Worm (Caenorhabditis elegans) whole organism, L4/young adult: ENCODE data around the gene F33C8.2.
A peak's percentile ranks its signal among the peaks of the same experiment; 100 is the strongest.

Experiments used
- W03F9.2 ChIP-seq: fragments of 150-350 bp; optimal IDR thresholded peaks from 2 replicates; lab custom pipeline; 2014; ENCODE audit warnings: missing biosample characterization, missing genetic modification characterization
- dao-5 ChIP-seq: sonication (generic microtip); optimal IDR thresholded peaks from 2 replicates; lab custom pipeline; 2016; ENCODE audit warnings: missing genotype, missing genetic modification characterization, moderate library complexity, missing compliant biosample characterization
- him-1 ChIP-seq: sonication (generic microtip); optimal IDR thresholded peaks from 2 replicates; lab custom pipeline; 2016; ENCODE audit warnings: missing genotype, missing genetic modification reagents, missing genetic modification characterization, missing compliant biosample characterization

F33C8.2 gene

DNA sequence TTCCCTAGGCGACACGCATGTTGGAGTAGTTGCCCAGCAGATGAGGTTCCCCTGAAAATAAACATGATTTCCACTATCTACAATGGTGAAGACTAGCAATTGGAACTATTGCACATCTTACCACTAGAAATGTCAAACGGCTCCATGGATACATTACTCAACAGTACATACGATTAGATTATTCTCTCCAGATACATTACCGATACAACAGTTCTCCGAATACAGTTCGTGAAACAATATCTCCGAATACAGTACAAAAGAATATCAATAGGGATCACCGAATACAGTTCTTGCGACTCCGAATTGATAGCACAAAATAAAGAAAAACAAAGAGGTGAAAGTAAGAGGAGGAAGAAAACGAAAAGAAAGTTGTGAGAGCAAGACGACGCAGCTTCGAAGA, 22.6 kb downstream of the F33C8.2 start, which contains the start of gene C05G5.7:
TSS of gene C05G5.7 (minus strand) at position 1 of the 400 bp plus-strand sequence.
- TF ChIP-seq dao-5 (tag; lab: Kevin White, UChicago): no peak
- TF ChIP-seq him-1 (tag; lab: Kevin White, UChicago): no peak
- no peak for TF ChIP-seq W03F9.2 (tag; lab: Kevin White, UChicago)

- TF ChIP-seq him-1 (tag; lab: Kevin White, UChicago): no peak
- no peak for TF ChIP-seq dao-5 (tag; lab: Kevin White, UChicago)
- TF ChIP-seq W03F9.2 (tag; lab: Kevin White, UChicago): no peak
Observed at ce11 chrX:14744496-14744895, 23.3 kb downstream of the F33C8.2 start.

DNA sequence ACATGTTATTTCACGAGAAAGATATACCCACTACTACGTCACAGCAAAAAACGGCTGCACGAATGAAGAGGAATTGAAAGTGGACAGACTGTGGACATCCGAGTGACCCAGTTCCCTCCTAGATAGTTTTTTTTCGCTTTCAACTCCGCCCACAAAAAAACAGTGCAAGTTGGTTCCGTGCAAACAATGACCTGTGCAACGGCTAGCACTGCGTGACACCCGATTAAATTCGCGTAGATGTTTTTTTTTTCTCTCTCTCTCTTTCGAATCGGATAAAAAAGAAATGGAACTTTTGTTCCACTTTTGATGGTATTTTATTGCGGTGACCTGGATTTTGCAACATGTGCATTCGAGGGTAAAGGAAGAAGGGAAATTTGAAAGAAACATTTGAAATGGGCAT, 24.0 kb downstream of the F33C8.2 start:
- TF ChIP-seq W03F9.2 (tag; lab: Kevin White, UChicago) (no peak), dao-5 (tag; lab: Kevin White, UChicago) (no peak), him-1 (tag; lab: Kevin White, UChicago) (no peak)

DNA sequence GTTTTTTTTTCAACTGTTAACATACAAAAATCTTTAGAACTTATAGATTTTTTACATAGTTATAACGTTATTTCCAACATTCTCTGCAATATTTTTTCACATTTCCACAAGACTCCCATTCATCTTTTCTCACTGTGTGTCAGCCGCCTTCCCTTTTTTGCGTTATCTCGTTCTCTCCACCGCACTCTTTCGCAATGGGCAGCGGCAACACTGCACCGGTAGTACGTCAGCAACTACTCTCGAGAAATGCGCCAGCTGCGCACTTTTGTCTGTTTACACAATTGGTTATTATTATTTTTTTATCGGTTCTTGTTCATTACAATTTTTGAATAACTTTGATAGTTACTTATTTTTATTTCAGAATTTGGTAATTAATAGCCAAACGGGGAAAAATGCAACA, 25.8 kb downstream of the F33C8.2 start, which contains the start of gene C05G5.2:
TSS of gene C05G5.2 (plus strand) at position 356 of the 400 bp plus-strand sequence.
- TF ChIP-seq W03F9.2 (tag; lab: Kevin White, UChicago) (peak; percentile 95), dao-5 (tag; lab: Kevin White, UChicago) (no peak), him-1 (tag; lab: Kevin White, UChicago) (peak; percentile 82)

DNA sequence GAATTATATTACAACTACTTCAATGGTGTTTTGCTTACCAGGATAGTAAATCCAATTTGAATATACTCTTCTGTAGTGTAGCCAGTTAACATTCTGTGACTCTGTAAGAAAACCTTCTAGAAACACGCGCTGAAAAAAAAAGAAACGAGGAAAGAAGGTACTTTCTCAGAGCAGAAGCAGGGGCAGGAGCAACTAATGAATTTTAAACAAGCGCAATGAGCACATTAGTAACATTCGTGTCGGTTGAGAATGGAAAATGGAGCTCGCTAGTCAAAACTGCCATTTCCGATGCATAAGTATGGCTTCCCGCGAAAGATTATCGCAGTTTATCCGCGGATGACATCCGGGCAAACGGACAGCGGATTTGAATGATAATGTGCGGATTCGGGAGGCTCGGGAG, 30.7 kb downstream of the F33C8.2 start, which contains the start of gene C05G5.3:
TSS of gene C05G5.3 (minus strand) at position 101 of the 400 bp plus-strand sequence.
- no peak for TF ChIP-seq dao-5 (tag; lab: Kevin White, UChicago)

DNA sequence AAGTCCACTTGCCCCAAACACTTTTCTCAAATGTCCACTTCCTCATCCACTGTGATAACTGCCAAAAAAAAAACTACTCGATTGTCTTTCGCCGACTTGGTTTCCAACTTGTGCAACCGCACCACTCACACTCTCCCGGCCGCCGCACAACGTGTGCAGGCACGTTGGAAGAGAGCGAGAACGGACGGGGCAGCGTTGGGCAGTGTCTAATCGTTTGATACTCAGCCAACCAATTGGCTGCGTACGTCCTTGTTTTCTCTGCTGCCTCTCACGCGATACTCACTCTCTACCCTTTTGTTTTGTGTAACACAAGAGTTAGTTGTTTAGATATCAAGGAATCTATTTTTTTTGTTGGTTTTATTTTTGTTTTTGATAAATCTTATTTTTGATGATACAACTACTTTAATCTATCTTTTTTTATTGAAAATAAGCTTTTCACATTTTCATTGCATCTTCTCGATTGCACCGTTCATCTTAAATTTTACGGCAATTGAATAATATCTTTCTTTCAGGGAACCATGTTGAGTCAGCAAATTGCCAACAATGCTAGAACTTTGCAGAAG, 32.4 kb downstream of the F33C8.2 start, which contains the start of gene sucl-1:
TSS of gene sucl-1 (plus strand) at position 513 of the 563 bp plus-strand sequence.
- TF ChIP-seq him-1 (tag; lab: Kevin White, UChicago): peak; percentile 11
- TF ChIP-seq dao-5 (tag; lab: Kevin White, UChicago): no peak
- peak; percentile 65 for TF ChIP-seq W03F9.2 (tag; lab: Kevin White, UChicago)

ce11 chrX:14755847-14756246, 34.6 kb downstream of the F33C8.2 start:
- TF ChIP-seq him-1 (tag; lab: Kevin White, UChicago): no peak
- TF ChIP-seq dao-5 (tag; lab: Kevin White, UChicago): no peak
- TF ChIP-seq W03F9.2 (tag; lab: Kevin White, UChicago): no peak

DNA sequence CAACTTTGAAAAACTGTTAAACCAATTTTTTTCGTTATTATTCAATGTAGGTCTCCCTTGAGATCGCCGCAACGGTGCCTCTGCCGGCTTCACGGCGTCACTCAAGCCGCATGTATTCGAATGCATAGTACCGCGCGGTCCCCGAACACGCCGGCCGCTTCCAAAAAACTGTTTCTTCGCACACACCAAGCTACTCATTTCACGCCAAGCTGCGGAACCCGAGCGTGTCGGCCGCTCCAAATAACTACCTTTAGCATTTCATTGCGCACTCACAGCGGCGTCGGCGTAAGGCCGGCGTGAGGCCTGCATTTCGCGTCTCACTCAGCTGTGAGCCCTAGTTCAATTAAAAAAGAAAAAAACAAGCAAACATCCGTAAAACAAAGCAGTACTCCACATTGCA, 35.4 kb downstream of the F33C8.2 start:
- TF ChIP-seq W03F9.2 (tag; lab: Kevin White, UChicago): no peak
- TF ChIP-seq him-1 (tag; lab: Kevin White, UChicago): no peak
- TF ChIP-seq dao-5 (tag; lab: Kevin White, UChicago): no peak

- TF ChIP-seq W03F9.2 (tag; lab: Kevin White, UChicago) (no peak), dao-5 (tag; lab: Kevin White, UChicago) (no peak), him-1 (tag; lab: Kevin White, UChicago) (no peak)
Observed at ce11 chrX:14757641-14758220, 36.5 kb downstream of the F33C8.2 start.

DNA sequence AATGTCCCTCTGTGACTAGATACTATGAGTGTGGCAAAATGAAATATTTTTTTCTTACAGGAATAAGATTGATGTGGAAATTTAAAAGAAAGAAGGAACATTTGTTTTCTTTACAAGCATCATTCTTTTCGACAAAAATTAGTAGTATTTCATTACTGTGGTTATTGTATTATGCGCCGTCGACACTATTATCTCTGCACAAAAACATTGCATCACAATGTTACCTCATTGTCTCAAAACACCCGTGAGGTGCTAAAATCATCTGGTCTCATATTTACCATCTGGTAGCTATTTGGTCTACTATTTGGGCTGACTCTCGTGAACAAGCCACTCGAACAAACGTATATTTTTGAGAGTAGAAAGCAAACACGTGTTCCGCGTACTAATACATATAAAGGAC, 38.4 kb downstream of the F33C8.2 start:
- TF ChIP-seq W03F9.2 (tag; lab: Kevin White, UChicago): no peak
- TF ChIP-seq dao-5 (tag; lab: Kevin White, UChicago): no peak
- no peak for TF ChIP-seq him-1 (tag; lab: Kevin White, UChicago)

DNA sequence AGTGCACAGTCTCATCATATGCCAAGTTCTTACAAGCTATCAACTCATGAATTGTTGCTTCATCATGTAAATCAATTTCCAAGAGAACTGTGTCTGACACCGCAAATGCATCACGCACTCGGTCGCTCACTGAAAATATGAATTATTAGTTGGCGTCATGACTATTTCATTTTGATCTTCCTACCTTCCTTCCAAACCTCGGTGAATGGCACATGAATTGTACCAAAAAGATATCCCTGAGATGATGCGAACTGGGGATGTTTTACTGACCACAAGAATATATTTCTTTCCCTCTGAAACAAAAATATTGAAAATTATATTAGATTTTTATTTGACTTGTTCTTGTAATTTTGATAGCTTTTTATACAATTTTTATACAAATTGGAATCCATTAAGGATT, 39.0 kb downstream of the F33C8.2 start:
- TF ChIP-seq W03F9.2 (tag; lab: Kevin White, UChicago) (no peak), him-1 (tag; lab: Kevin White, UChicago) (no peak), dao-5 (tag; lab: Kevin White, UChicago) (no peak)

DNA sequence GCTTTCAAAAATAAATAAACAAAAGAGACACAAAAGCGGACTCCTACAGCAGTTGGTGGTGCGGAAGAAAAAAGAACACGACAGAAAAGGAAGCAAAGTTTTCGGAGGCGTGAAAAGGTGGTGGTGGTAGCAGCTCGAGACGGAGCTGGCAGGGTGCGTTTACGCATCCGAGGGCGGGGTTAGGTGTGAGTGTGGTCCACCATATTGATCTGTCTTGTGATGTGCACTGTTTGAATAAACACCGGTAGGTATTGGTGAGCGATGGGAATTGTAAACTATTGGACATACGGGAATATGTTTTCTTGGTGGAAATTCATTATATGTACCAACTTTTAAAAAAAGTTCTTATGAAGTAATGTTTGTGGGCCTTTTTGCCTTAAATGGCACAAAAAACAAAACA, 39.8 kb downstream of the F33C8.2 start, which contains the start of gene C05G5.5:
TSS of gene C05G5.5 (minus strand) at position 101 of the 400 bp plus-strand sequence.
- TF ChIP-seq W03F9.2 (tag; lab: Kevin White, UChicago): no peak
- no peak for TF ChIP-seq him-1 (tag; lab: Kevin White, UChicago)
- no peak for TF ChIP-seq dao-5 (tag; lab: Kevin White, UChicago)

DNA sequence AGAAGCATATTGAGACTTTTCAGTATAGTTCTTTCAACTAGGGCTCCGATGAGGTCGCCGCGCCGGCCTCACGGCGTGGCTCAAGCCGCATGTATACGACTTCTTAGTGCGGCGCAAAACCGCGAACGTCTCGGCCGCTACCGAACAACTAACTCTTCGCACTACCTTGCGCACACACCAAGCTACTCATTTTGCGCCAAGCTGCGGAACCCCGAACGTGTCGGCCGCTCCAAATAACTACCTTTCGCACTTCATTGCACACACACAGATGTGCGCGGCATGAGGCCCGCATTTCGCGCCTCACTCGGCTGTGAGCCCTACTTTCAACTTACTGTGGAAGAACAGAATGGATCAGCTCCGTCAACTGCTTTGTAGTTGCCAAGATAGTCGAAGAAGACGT, 46.6 kb downstream of the F33C8.2 start:
- no peak for TF ChIP-seq W03F9.2 (tag; lab: Kevin White, UChicago)
- TF ChIP-seq dao-5 (tag; lab: Kevin White, UChicago): no peak
- TF ChIP-seq him-1 (tag; lab: Kevin White, UChicago): no peak

DNA sequence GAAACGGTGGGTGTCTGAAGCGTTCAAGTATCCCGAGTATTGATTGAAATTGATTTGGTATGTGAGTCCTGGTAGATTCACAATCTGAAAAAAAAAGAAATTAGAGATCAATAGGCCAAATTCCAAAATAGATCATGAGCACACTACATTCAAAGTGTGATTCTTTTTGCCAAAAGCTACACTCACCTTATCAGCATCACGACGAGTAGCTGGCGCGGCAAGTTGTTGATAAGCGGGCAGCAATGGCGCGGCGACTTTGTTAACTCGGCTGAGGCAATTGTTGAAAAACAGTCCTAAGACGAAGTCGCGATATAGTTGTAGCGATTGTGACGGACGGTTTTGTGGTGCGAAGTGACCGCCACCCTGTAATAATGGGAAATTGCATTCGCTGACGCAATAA, 47.8 kb downstream of the F33C8.2 start:
- TF ChIP-seq him-1 (tag; lab: Kevin White, UChicago): no peak
- TF ChIP-seq W03F9.2 (tag; lab: Kevin White, UChicago): no peak
- no peak for TF ChIP-seq dao-5 (tag; lab: Kevin White, UChicago)
